Fruit fly (Drosophila melanogaster): ENCODE results near the gene CG46465.

Gene CG46465

dm6 chr2L:18985201-18986124 lies 6.8 kb upstream of the CG46465 start:
- TF ChIP-seq CG33017 (tag; optimal IDR thresholded peaks at IDR 0.05) (peak; percentile 66), bab1 (GFP tag; optimal IDR thresholded peaks at IDR 0.05) (peak; percentile 20), CG7101 (tag; optimal IDR thresholded peaks at IDR 0.05) (peak; percentile 56), CG14711 (tag; optimal IDR thresholded peaks at IDR 0.05) (peak; percentile 29), CG12768 (GFP tag; optimal IDR thresholded peaks at IDR 0.05) (peak; percentile 25), Clk (GFP tag; optimal IDR thresholded peaks at IDR 0.05) (no peak), cic (GFP tag; optimal IDR thresholded peaks at IDR 0.05) (peak; percentile 32), Mnt (GFP tag; optimal IDR thresholded peaks at IDR 0.05) (peak; percentile 6), CG5204 (GFP tag; optimal IDR thresholded peaks at IDR 0.05) (no peak), CG11617 (GFP tag; optimal IDR thresholded peaks at IDR 0.05) (peak; percentile 21), tj (GFP tag; optimal IDR thresholded peaks at IDR 0.05) (peak; percentile 10), ovo (GFP tag; optimal IDR thresholded peaks at IDR 0.05) (no peak), pad (GFP tag; optimal IDR thresholded peaks at IDR 0.05) (no peak), cnc (optimal IDR thresholded peaks at IDR 0.05) (no peak), CG7045 (GFP tag; optimal IDR thresholded peaks at IDR 0.05) (peak; percentile 53), Hr96 (GFP tag; optimal IDR thresholded peaks at IDR 0.05) (peak; percentile 54), Crg-1 (GFP tag; optimal IDR thresholded peaks at IDR 0.05) (no peak), toe (GFP tag; optimal IDR thresholded peaks at IDR 0.05) (no peak), kay (GFP tag; ENCODE audit: borderline replicate concordance) (peak; percentile 91), CG1620 (GFP tag; optimal IDR thresholded peaks at IDR 0.05) (no peak)

DNA sequence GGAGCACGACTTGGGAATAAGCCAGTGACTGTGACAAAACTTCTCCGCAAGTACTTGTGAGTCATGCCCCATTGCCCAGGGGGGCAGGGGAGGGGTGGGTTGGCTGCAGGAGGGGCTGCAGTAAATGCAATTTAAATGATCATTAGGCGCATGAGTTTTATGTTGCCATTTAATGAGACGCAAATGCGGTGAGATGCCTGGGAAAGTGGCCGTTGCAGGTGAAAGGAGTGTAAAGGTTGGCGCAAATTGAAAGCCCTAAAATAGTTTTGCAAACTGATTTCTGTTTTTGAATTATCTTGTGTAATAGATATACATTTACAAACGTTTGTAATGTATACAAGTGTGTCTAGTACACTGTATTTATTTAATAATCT lies 6.2 kb upstream of the CG46465 start:
- TF ChIP-seq CG1620 (GFP tag; optimal IDR thresholded peaks at IDR 0.05) (no peak), toe (GFP tag; optimal IDR thresholded peaks at IDR 0.05) (no peak), bab1 (GFP tag; optimal IDR thresholded peaks at IDR 0.05) (no peak), pad (GFP tag; optimal IDR thresholded peaks at IDR 0.05) (no peak), tj (GFP tag; optimal IDR thresholded peaks at IDR 0.05) (no peak), CG33017 (tag; optimal IDR thresholded peaks at IDR 0.05) (no peak), CG11617 (GFP tag; optimal IDR thresholded peaks at IDR 0.05) (no peak), ovo (GFP tag; optimal IDR thresholded peaks at IDR 0.05) (no peak), Crg-1 (GFP tag; optimal IDR thresholded peaks at IDR 0.05) (no peak), Mnt (GFP tag; optimal IDR thresholded peaks at IDR 0.05) (no peak), kay (GFP tag; ENCODE audit: borderline replicate concordance) (no peak), cic (GFP tag; optimal IDR thresholded peaks at IDR 0.05) (no peak), CG14711 (tag; optimal IDR thresholded peaks at IDR 0.05) (no peak), CG5204 (GFP tag; optimal IDR thresholded peaks at IDR 0.05) (no peak), cnc (optimal IDR thresholded peaks at IDR 0.05) (no peak)

dm6 chr2L:18987078-18987895 lies 5.0 kb upstream of the CG46465 start, which contains the start of the genes Swip-1 and EMC5:
TSS of gene Swip-1 (minus strand) at chr2L:18987280.
TSS of gene EMC5 (plus strand) at chr2L:18987707.
- TF ChIP-seq Hr96 (GFP tag; optimal IDR thresholded peaks at IDR 0.05) (no peak), pad (GFP tag; optimal IDR thresholded peaks at IDR 0.05) (peak; percentile 26), tj (GFP tag; optimal IDR thresholded peaks at IDR 0.05) (peak; percentile 57), CG7045 (GFP tag; optimal IDR thresholded peaks at IDR 0.05) (peak; percentile 2), kay (GFP tag; ENCODE audit: borderline replicate concordance) (no peak), ovo (GFP tag; optimal IDR thresholded peaks at IDR 0.05) (peak; percentile 36), CG7101 (tag; optimal IDR thresholded peaks at IDR 0.05) (peak; percentile 74), toe (GFP tag; optimal IDR thresholded peaks at IDR 0.05) (peak; percentile 48), cic (GFP tag; optimal IDR thresholded peaks at IDR 0.05) (no peak), CG11617 (GFP tag; optimal IDR thresholded peaks at IDR 0.05) (peak; percentile 65), Crg-1 (GFP tag; optimal IDR thresholded peaks at IDR 0.05) (no peak), CG14711 (tag; optimal IDR thresholded peaks at IDR 0.05) (peak; percentile 92), CG1620 (GFP tag; optimal IDR thresholded peaks at IDR 0.05) (peak; percentile 8), Clk (GFP tag; optimal IDR thresholded peaks at IDR 0.05) (no peak), CG33017 (tag; optimal IDR thresholded peaks at IDR 0.05) (peak; percentile 29), Mnt (GFP tag; optimal IDR thresholded peaks at IDR 0.05) (peak; percentile 22), cnc (optimal IDR thresholded peaks at IDR 0.05) (no peak), CG5204 (GFP tag; optimal IDR thresholded peaks at IDR 0.05) (no peak), CG12768 (GFP tag; optimal IDR thresholded peaks at IDR 0.05) (no peak), bab1 (GFP tag; optimal IDR thresholded peaks at IDR 0.05) (peak; percentile 29)

- no peak for TF ChIP-seq Crg-1 (GFP tag; optimal IDR thresholded peaks at IDR 0.05)
- no peak for TF ChIP-seq CG33017 (tag; optimal IDR thresholded peaks at IDR 0.05)
- no peak for TF ChIP-seq CG5204 (GFP tag; optimal IDR thresholded peaks at IDR 0.05)
- no peak for TF ChIP-seq tj (GFP tag; optimal IDR thresholded peaks at IDR 0.05)
- TF ChIP-seq Hr96 (GFP tag; optimal IDR thresholded peaks at IDR 0.05), result no peak
- TF ChIP-seq CG7101 (tag; optimal IDR thresholded peaks at IDR 0.05), result no peak
- no peak for TF ChIP-seq Clk (GFP tag; optimal IDR thresholded peaks at IDR 0.05)
- no peak for TF ChIP-seq cnc (optimal IDR thresholded peaks at IDR 0.05)
- no peak for TF ChIP-seq CG14711 (tag; optimal IDR thresholded peaks at IDR 0.05)
- no peak for TF ChIP-seq pad (GFP tag; optimal IDR thresholded peaks at IDR 0.05)
- TF ChIP-seq bab1 (GFP tag; optimal IDR thresholded peaks at IDR 0.05), result no peak
- no peak for TF ChIP-seq CG1620 (GFP tag; optimal IDR thresholded peaks at IDR 0.05)
- TF ChIP-seq CG11617 (GFP tag; optimal IDR thresholded peaks at IDR 0.05), result no peak
- TF ChIP-seq toe (GFP tag; optimal IDR thresholded peaks at IDR 0.05), result no peak
- TF ChIP-seq Mnt (GFP tag; optimal IDR thresholded peaks at IDR 0.05), result no peak
- TF ChIP-seq CG7045 (GFP tag; optimal IDR thresholded peaks at IDR 0.05), result no peak
- TF ChIP-seq cic (GFP tag; optimal IDR thresholded peaks at IDR 0.05), result no peak
- no peak for TF ChIP-seq ovo (GFP tag; optimal IDR thresholded peaks at IDR 0.05)
- no peak for TF ChIP-seq kay (GFP tag; ENCODE audit: borderline replicate concordance)
Measured at dm6 chr2L:18990133-18990532, 2.2 kb upstream of the CG46465 start, which contains the start of gene CG15170. TSS of gene CG15170 (minus strand) at chr2L:18990233.

All from whole organism, adult.